Fruit fly (Drosophila melanogaster): ENCODE results near the gene Polr1D.
A peak's percentile ranks its signal among the peaks of the same experiment; 100 is the strongest.

Gene Polr1D

dm6 chr2L:19165998-19166397 lies 31.0 kb upstream of the Polr1D start:
- no peak for TF ChIP-seq Pif1A (GFP tag; optimal IDR thresholded peaks at IDR 0.05)
- no peak for TF ChIP-seq CG17806 (tag; optimal IDR thresholded peaks at IDR 0.05)
- peak; percentile 14; the same call in 1 of the 2 replicates for TF ChIP-seq CG32121 (GFP tag; IDR thresholded peaks at IDR 0.05)
- TF ChIP-seq gl (tag; optimal IDR thresholded peaks at IDR 0.05) = no peak
- no peak for TF ChIP-seq D1 (tag; optimal IDR thresholded peaks at IDR 0.05)
- no peak for TF ChIP-seq CG10348 (GFP tag; IDR thresholded peaks at IDR 0.05)
- peak; percentile 22 for TF ChIP-seq EcR (GFP tag; optimal IDR thresholded peaks at IDR 0.05)
- no peak for TF ChIP-seq CG15710 (tag; optimal IDR thresholded peaks at IDR 0.05)
- no peak for TF ChIP-seq CG9948 (tag; optimal IDR thresholded peaks at IDR 0.05)
- 0 out of 2 replicates have a peak, but pooled peaks have one; percentile 10 for TF ChIP-seq Ets98B (GFP tag; IDR thresholded peaks at IDR 0.05)
- no peak for TF ChIP-seq CG4496 (GFP tag; IDR thresholded peaks at IDR 0.05)
- TF ChIP-seq fd96Ca (GFP tag; IDR thresholded peaks at IDR 0.05) = no peak
- no peak for TF ChIP-seq CG8159 (tag; optimal IDR thresholded peaks at IDR 0.05)
- no peak for TF ChIP-seq Pif1B (GFP tag; optimal IDR thresholded peaks at IDR 0.05)

dm6 chr2L:19164933-19165813 lies 30.1 kb upstream of the Polr1D start:
- TF ChIP-seq EcR (GFP tag; optimal IDR thresholded peaks at IDR 0.05) (peak; percentile 79), CG14655 (GFP tag; optimal IDR thresholded peaks at IDR 0.05) (peak; percentile 98), CG17806 (tag; optimal IDR thresholded peaks at IDR 0.05) (peak; percentile 92), D1 (tag; optimal IDR thresholded peaks at IDR 0.05) (peak; percentile 85), CG12605 (GFP tag; IDR thresholded peaks at IDR 0.05) (peak; percentile 96), Pif1B (GFP tag; optimal IDR thresholded peaks at IDR 0.05) (peak; percentile 86), CG8301 (tag; optimal IDR thresholded peaks at IDR 0.05) (peak; percentile 99), CG4496 (GFP tag; IDR thresholded peaks at IDR 0.05) (peak; percentile 98), CG10348 (GFP tag; IDR thresholded peaks at IDR 0.05) (peak; percentile 82), CG32121 (GFP tag; IDR thresholded peaks at IDR 0.05) (peak; percentile 98), Pif1A (GFP tag; optimal IDR thresholded peaks at IDR 0.05) (peak; percentile 97), gl (tag; optimal IDR thresholded peaks at IDR 0.05) (peak; percentile 85), Ets98B (GFP tag; IDR thresholded peaks at IDR 0.05) (peak; percentile 99), fd96Ca (GFP tag; IDR thresholded peaks at IDR 0.05) (peak; percentile 93), CG15710 (tag; optimal IDR thresholded peaks at IDR 0.05) (peak; percentile 87), CG9948 (tag; optimal IDR thresholded peaks at IDR 0.05) (peak; percentile 91), Snoo (tag; optimal IDR thresholded peaks at IDR 0.05) (peak; percentile 96), rn (GFP tag; IDR thresholded peaks at IDR 0.05) (peak; percentile 96), CG34367 (tag; optimal IDR thresholded peaks at IDR 0.05) (peak; percentile 84), CG8159 (tag; optimal IDR thresholded peaks at IDR 0.05) (peak; percentile 92), CG13204 (GFP tag; optimal IDR thresholded peaks at IDR 0.05) (peak; percentile 67)

- TF ChIP-seq CG15710 (tag; optimal IDR thresholded peaks at IDR 0.05) (no peak), CG32121 (GFP tag; IDR thresholded peaks at IDR 0.05) (no peak), D1 (tag; optimal IDR thresholded peaks at IDR 0.05) (no peak), CG17806 (tag; optimal IDR thresholded peaks at IDR 0.05) (no peak), Ets98B (GFP tag; IDR thresholded peaks at IDR 0.05) (no peak), EcR (GFP tag; optimal IDR thresholded peaks at IDR 0.05) (no peak), Pif1B (GFP tag; optimal IDR thresholded peaks at IDR 0.05) (no peak), CG10348 (GFP tag; IDR thresholded peaks at IDR 0.05) (no peak), CG13204 (GFP tag; optimal IDR thresholded peaks at IDR 0.05) (no peak), CG4496 (GFP tag; IDR thresholded peaks at IDR 0.05) (no peak), CG14655 (GFP tag; optimal IDR thresholded peaks at IDR 0.05) (no peak), rn (GFP tag; IDR thresholded peaks at IDR 0.05) (no peak), CG9948 (tag; optimal IDR thresholded peaks at IDR 0.05) (no peak), fd96Ca (GFP tag; IDR thresholded peaks at IDR 0.05) (no peak)
Measured at dm6 chr2L:19163975-19164371, 28.9 kb upstream of the Polr1D start.

- TF ChIP-seq CG8159 (tag; optimal IDR thresholded peaks at IDR 0.05) = peak; percentile 28
- TF ChIP-seq CG32121 (GFP tag; IDR thresholded peaks at IDR 0.05) = peak; percentile 23; the same call in 1 of the 2 replicates
- TF ChIP-seq CG15710 (tag; optimal IDR thresholded peaks at IDR 0.05) = no peak
- TF ChIP-seq EcR (GFP tag; optimal IDR thresholded peaks at IDR 0.05) = peak; percentile 82
- no peak for TF ChIP-seq rn (GFP tag; IDR thresholded peaks at IDR 0.05)
- peak; percentile 53 for TF ChIP-seq CG4496 (GFP tag; IDR thresholded peaks at IDR 0.05)
- no peak for TF ChIP-seq Pif1B (GFP tag; optimal IDR thresholded peaks at IDR 0.05)
- TF ChIP-seq Pif1A (GFP tag; optimal IDR thresholded peaks at IDR 0.05) = no peak
- peak; percentile 28; the same call in 1 of the 3 replicates for TF ChIP-seq fd96Ca (GFP tag; IDR thresholded peaks at IDR 0.05)
- peak; percentile 22 for TF ChIP-seq CG14655 (GFP tag; optimal IDR thresholded peaks at IDR 0.05)
- TF ChIP-seq CG8301 (tag; optimal IDR thresholded peaks at IDR 0.05) = peak; percentile 2
- peak; percentile 30 for TF ChIP-seq Ets98B (GFP tag; IDR thresholded peaks at IDR 0.05)
- TF ChIP-seq CG13204 (GFP tag; optimal IDR thresholded peaks at IDR 0.05) = peak; percentile 32
- peak; percentile 19 for TF ChIP-seq CG9948 (tag; optimal IDR thresholded peaks at IDR 0.05)
- no peak for TF ChIP-seq D1 (tag; optimal IDR thresholded peaks at IDR 0.05)
Measured at dm6 chr2L:19163143-19163974, 28.3 kb upstream of the Polr1D start.
